Worm (Caenorhabditis elegans) whole organism, young adult: ENCODE results near the gene F29A7.3.

Experiments
- C06A6.2 ChIP-seq: fragments of 200-800 bp; sonication (Bioruptor generic); conservative IDR thresholded peaks from 2 replicates; pipeline ENCODE4 v1.3.6; 2022; ENCODE audit warnings: missing genetic modification characterization, missing compliant biosample characterization
- F10E7.11 ChIP-seq: sonication (generic microtip); optimal IDR thresholded peaks from 2 replicates; lab custom pipeline; 2017; ENCODE audit warnings: mild to moderate bottlenecking, missing genetic modification characterization, moderate library complexity, missing compliant biosample characterization
- F22D6.2 ChIP-seq: sonication (generic microtip); optimal IDR thresholded peaks from 2 replicates; lab custom pipeline; 2016; ENCODE audit warnings: mild to moderate bottlenecking, missing genetic modification characterization, missing compliant biosample characterization
- F57A8.1 ChIP-seq: fragments of 200-800 bp; sonication (Bioruptor generic); optimal IDR thresholded peaks from 2 replicates; lab custom pipeline; 2018; ENCODE audit warnings: mild to moderate bottlenecking, missing genetic modification characterization, moderate library complexity, missing compliant biosample characterization
- akir-1 ChIP-seq: fragments of 200-800 bp; sonication (Bioruptor generic); optimal IDR thresholded peaks from 2 replicates; lab custom pipeline; 2018; ENCODE audit warnings: mild to moderate bottlenecking, missing genetic modification characterization, moderate library complexity, missing compliant biosample characterization
- dox-1 ChIP-seq: fragments of 200-800 bp; sonication (Bioruptor generic); IDR thresholded peaks from 2 replicates; pipeline ENCODE4 v1.3.6; 2022; ENCODE audit warnings: missing genetic modification reagents, missing genetic modification characterization, missing compliant biosample characterization
- hmg-20 ChIP-seq: fragments of 200-800 bp; sonication (Bioruptor generic); IDR thresholded peaks from 2 replicates; pipeline ENCODE4 v1.3.6; 2022; ENCODE audit warnings: missing genetic modification reagents, missing genetic modification characterization, missing compliant biosample characterization
- let-607 ChIP-seq, 2 experiments: fragments of 200-800 bp in 1 of 2; sonication (Bioruptor generic) in 1 of 2; sonication (generic microtip) in 1 of 2; optimal IDR thresholded peaks; 2 replicates each; lab custom pipeline; 2016 to 2018; ENCODE audit warnings: mild to moderate bottlenecking in 2 of 2, missing compliant biosample characterization in 2 of 2, missing genetic modification characterization in 2 of 2, moderate library complexity in 2 of 2, missing genotype in 1 of 2
- ztf-3 ChIP-seq: fragments of 200-800 bp; sonication (Bioruptor generic); optimal IDR thresholded peaks from 2 replicates; lab custom pipeline; 2018; ENCODE audit warnings: mild to moderate bottlenecking, missing genetic modification characterization, missing compliant biosample characterization

DNA sequence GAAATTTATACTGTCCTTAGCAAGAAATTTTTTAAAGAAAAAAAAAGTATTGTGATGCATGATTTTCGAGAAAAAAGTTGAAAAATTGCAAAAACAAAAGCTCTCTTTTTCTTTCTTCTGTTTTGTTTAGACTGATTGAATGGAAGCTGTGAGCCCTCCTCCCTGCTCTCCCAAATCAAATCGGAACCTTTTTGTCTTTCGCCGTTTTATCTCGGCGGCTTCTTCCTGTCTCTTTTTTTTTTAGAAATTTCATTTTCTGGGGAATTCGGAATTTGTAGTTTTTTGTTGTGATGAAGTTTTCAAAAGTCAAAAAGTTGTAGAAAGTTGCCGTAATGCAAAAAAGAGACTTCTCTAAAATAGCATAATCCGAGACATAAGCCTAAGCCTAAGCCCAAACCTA is 22.5 kb upstream of the F29A7.3 start:
- TF ChIP-seq C06A6.2: no peak
- TF ChIP-seq let-607 (tag; optimal IDR thresholded peaks at IDR 0.05; lab: Kevin White, UChicago): no peak
- TF ChIP-seq dox-1: no peak
- no peak for TF ChIP-seq F57A8.1 (GFP tag; lab: Kevin White, UChicago)
- TF ChIP-seq akir-1: no peak
- TF ChIP-seq F22D6.2 (tag; lab: Kevin White, UChicago): no peak
- no peak for TF ChIP-seq hmg-20 (GFP tag; lab: Robert Waterston, UW)
- TF ChIP-seq F10E7.11: no peak
- TF ChIP-seq ztf-3 (GFP tag; lab: Kevin White, UChicago): no peak
